Worm (Caenorhabditis elegans) whole organism, dauer: ENCODE results near the gene C15C7.6.

Experiments used
- unc-62 ChIP-seq: sonication (generic microtip); optimal IDR thresholded peaks from 2 replicates; lab custom pipeline; 2017; ENCODE audit warnings: missing biosample characterization, missing genetic modification reagents, missing genetic modification characterization

The C15C7.6 gene

ce11 chrX:3170456-3170855 is at the start of gene C15C7.6:
TSS of gene C15C7.6 (minus strand) at chrX:3170556.
- TF ChIP-seq unc-62 (GFP tag; lab: Kevin White, UChicago), result no peak

- no peak for TF ChIP-seq unc-62 (GFP tag; lab: Kevin White, UChicago)
Measured at ce11 chrX:3218040-3218795, 47.9 kb upstream of the C15C7.6 start.

ce11 chrX:3216698-3217097 is 46.3 kb upstream of the C15C7.6 start:
- no peak for TF ChIP-seq unc-62 (GFP tag; lab: Kevin White, UChicago)

- no peak for TF ChIP-seq unc-62 (GFP tag; lab: Kevin White, UChicago)
Measured at ce11 chrX:3209523-3209922, 39.2 kb upstream of the C15C7.6 start, which contains the start of gene F28B4.4. TSS of gene F28B4.4 (minus strand) at chrX:3209623.

ce11 chrX:3204778-3205177 is 34.4 kb upstream of the C15C7.6 start, which contains the start of gene F28B4.1:
TSS of gene F28B4.1 (plus strand) at chrX:3205078.
- TF ChIP-seq unc-62 (GFP tag; lab: Kevin White, UChicago), result no peak

ce11 chrX:3202350-3202749 is 32.0 kb upstream of the C15C7.6 start:
- TF ChIP-seq unc-62 (GFP tag; lab: Kevin White, UChicago), result no peak

ce11 chrX:3199249-3199648 is 28.9 kb upstream of the C15C7.6 start, which contains the start of gene fax-1:
TSS of gene fax-1 (minus strand) at chrX:3199349.
- TF ChIP-seq unc-62 (GFP tag; lab: Kevin White, UChicago), result no peak

- TF ChIP-seq unc-62 (GFP tag; lab: Kevin White, UChicago), result no peak
Measured at ce11 chrX:3197319-3197718, 27.0 kb upstream of the C15C7.6 start.

ce11 chrX:3191353-3192065 is 21.2 kb upstream of the C15C7.6 start:
- no peak for TF ChIP-seq unc-62 (GFP tag; lab: Kevin White, UChicago)

ce11 chrX:3190193-3190592 is 19.8 kb upstream of the C15C7.6 start:
- TF ChIP-seq unc-62 (GFP tag; lab: Kevin White, UChicago), result no peak

- no peak for TF ChIP-seq unc-62 (GFP tag; lab: Kevin White, UChicago)
Measured at ce11 chrX:3184649-3185048, 14.3 kb upstream of the C15C7.6 start.

- TF ChIP-seq unc-62 (GFP tag; lab: Kevin White, UChicago), result no peak
Measured at ce11 chrX:3181870-3182269, 11.5 kb upstream of the C15C7.6 start.

ce11 chrX:3181376-3181775 is 11.0 kb upstream of the C15C7.6 start:
- no peak for TF ChIP-seq unc-62 (GFP tag; lab: Kevin White, UChicago)

ce11 chrX:3178501-3178900 is 8.1 kb upstream of the C15C7.6 start, which contains the start of gene klp-4:
TSS of gene klp-4 (minus strand) at chrX:3178701.
- TF ChIP-seq unc-62 (GFP tag; lab: Kevin White, UChicago), result no peak

- no peak for TF ChIP-seq unc-62 (GFP tag; lab: Kevin White, UChicago)
Measured at ce11 chrX:3176728-3177127, 6.4 kb upstream of the C15C7.6 start.

- TF ChIP-seq unc-62 (GFP tag; lab: Kevin White, UChicago), result no peak
Measured at ce11 chrX:3165569-3165968, 4.8 kb downstream of the C15C7.6 start, which contains the start of gene pfut-1. TSS of gene pfut-1 (plus strand) at chrX:3165826.
